Worm (Caenorhabditis elegans): ENCODE measurements around the gene rom-4.

DNA sequence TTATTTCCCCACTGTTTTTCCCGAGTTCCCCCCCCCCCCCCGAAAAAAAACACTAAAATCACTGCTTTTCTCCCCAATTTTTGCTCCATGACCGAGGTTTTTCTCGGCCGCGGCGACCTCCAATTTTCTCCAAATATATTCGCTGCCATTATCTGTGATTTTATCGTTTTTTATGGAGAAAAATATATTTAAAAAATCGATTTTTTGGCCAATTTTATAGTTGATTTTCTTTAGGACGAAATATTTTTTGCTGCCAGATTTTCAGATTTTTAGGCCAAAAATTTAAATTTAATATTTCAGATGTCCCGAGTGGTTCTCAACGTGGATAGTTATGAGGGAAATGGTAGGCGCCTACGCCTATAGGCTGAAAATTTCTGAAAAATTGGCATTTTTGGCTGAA, 45.9 kb upstream of the rom-4 start, which contains the start of gene rad-54.B:
- no peak for TF ChIP-seq nhr-237 (tag; optimal IDR thresholded peaks at IDR 0.05)
- no peak for TF ChIP-seq elt-3 (tag; optimal IDR thresholded peaks at IDR 0.05)
- TF ChIP-seq ztf-11 (tag; optimal IDR thresholded peaks at IDR 0.05): no peak
- no peak for TF ChIP-seq zag-1 (tag; optimal IDR thresholded peaks at IDR 0.05)
- TF ChIP-seq egl-5 (tag; optimal IDR thresholded peaks at IDR 0.05): no peak

Data from whole organism, L3 larva.